Worm (Caenorhabditis elegans) whole organism, midembryonic: Measurements from ENCODE around the gene oac-38.

Experiments
- T22C8.4 ChIP-seq: fragments of 200-800 bp; sonication (Bioruptor generic); IDR thresholded peaks from 2 replicates; pipeline ENCODE4 v1.3.6; 2022; ENCODE audit warnings: missing genetic modification characterization, missing compliant biosample characterization
- cog-1 ChIP-seq: sonication (generic microtip); optimal IDR thresholded peaks from 2 replicates; lab custom pipeline; 2016; ENCODE audit warnings: missing genetic modification characterization, missing compliant biosample characterization
- flt-1 ChIP-seq: fragments of 200-800 bp; sonication (Bioruptor generic); IDR thresholded peaks from 2 replicates; pipeline ENCODE4 v1.3.6; 2022; ENCODE audit warnings: missing genetic modification characterization, missing compliant biosample characterization
- klf-2 ChIP-seq: fragments of 200-800 bp; sonication (Bioruptor generic); conservative IDR thresholded peaks from 2 replicates; pipeline ENCODE4 v1.3.6; 2022; ENCODE audit warnings: missing genetic modification reagents, missing genetic modification characterization, missing compliant biosample characterization
- med-1 ChIP-seq: sonication (generic microtip); optimal IDR thresholded peaks from 2 replicates; lab custom pipeline; 2017; ENCODE audit warnings: missing genetic modification characterization, mild to moderate bottlenecking, missing compliant biosample characterization, antibody characterized with exemption, missing genetic modification reagents; ENCODE audit not compliant: insufficient read depth
- ref-1 ChIP-seq: fragments of 200-800 bp; sonication (Bioruptor generic); conservative IDR thresholded peaks from 2 replicates; pipeline ENCODE4 v1.3.6; 2022; ENCODE audit warnings: missing genetic modification reagents, missing genetic modification characterization, missing compliant biosample characterization
- tab-1 ChIP-seq: fragments of 200-800 bp; sonication (Bioruptor generic); IDR thresholded peaks from 2 replicates; pipeline ENCODE4 v1.3.6; 2022; ENCODE audit warnings: missing genetic modification characterization, missing compliant biosample characterization
- ztf-23 ChIP-seq: fragments of 200-800 bp; sonication (Bioruptor generic); IDR thresholded peaks from 2 replicates; pipeline ENCODE4 v1.3.6; 2022; ENCODE audit warnings: missing genetic modification reagents, missing genetic modification characterization, missing compliant biosample characterization
- ztf-29 ChIP-seq: fragments of 200-800 bp; sonication (Bioruptor generic); IDR thresholded peaks from 2 replicates; pipeline ENCODE4 v1.3.6; 2022; ENCODE audit warnings: missing genetic modification reagents, missing genetic modification characterization, missing compliant biosample characterization

The oac-38 gene

ce11 chrIV:14123956-14124355 lies 29.2 kb downstream of the oac-38 start, which contains the start of gene nkcc-1:
Gene nkcc-1 (minus strand): TSS chrIV:14124056.
- TF ChIP-seq ref-1 (GFP tag; lab: Robert Waterston, UW), result no peak
- no peak for TF ChIP-seq med-1 (GFP tag; lab: Kevin White, UChicago)

ce11 chrIV:14119327-14119726 lies 33.8 kb downstream of the oac-38 start:
- TF ChIP-seq ref-1 (GFP tag; lab: Robert Waterston, UW) (no peak), cog-1 (tag; lab: Kevin White, UChicago) (no peak), ztf-23 (GFP tag; lab: Robert Waterston, UW) (no peak)

ce11 chrIV:14115556-14115955 lies 37.6 kb downstream of the oac-38 start:
- TF ChIP-seq T22C8.4 (GFP tag; lab: Robert Waterston, UW), result no peak

ce11 chrIV:14115045-14115444 lies 38.1 kb downstream of the oac-38 start:
- TF ChIP-seq tab-1 (GFP tag; lab: Robert Waterston, UW), result no peak
- TF ChIP-seq cog-1 (tag; lab: Kevin White, UChicago), result no peak
- no peak for TF ChIP-seq med-1 (GFP tag; lab: Kevin White, UChicago)
- no peak for TF ChIP-seq klf-2 (GFP tag; lab: Robert Waterston, UW)
- no peak for TF ChIP-seq ref-1 (GFP tag; lab: Robert Waterston, UW)
- TF ChIP-seq T22C8.4 (GFP tag; lab: Robert Waterston, UW), result no peak
- no peak for TF ChIP-seq ztf-23 (GFP tag; lab: Robert Waterston, UW)
- TF ChIP-seq flt-1 (GFP tag; lab: Robert Waterston, UW), result no peak
- no peak for TF ChIP-seq ztf-29 (GFP tag; lab: Robert Waterston, UW)

- TF ChIP-seq med-1 (GFP tag; lab: Kevin White, UChicago) (no peak), ztf-29 (GFP tag; lab: Robert Waterston, UW) (no peak), flt-1 (GFP tag; lab: Robert Waterston, UW) (no peak), T22C8.4 (GFP tag; lab: Robert Waterston, UW) (no peak), klf-2 (GFP tag; lab: Robert Waterston, UW) (no peak), tab-1 (GFP tag; lab: Robert Waterston, UW) (no peak), ref-1 (GFP tag; lab: Robert Waterston, UW) (no peak), cog-1 (tag; lab: Kevin White, UChicago) (no peak), ztf-23 (GFP tag; lab: Robert Waterston, UW) (no peak)
These were observed 38.8 kb downstream of the oac-38 start for ce11 chrIV:14114357-14114756.

ce11 chrIV:14113621-14114020 lies 39.5 kb downstream of the oac-38 start:
- TF ChIP-seq tab-1 (GFP tag; lab: Robert Waterston, UW) (no peak), T22C8.4 (GFP tag; lab: Robert Waterston, UW) (no peak), ztf-29 (GFP tag; lab: Robert Waterston, UW) (no peak), ztf-23 (GFP tag; lab: Robert Waterston, UW) (no peak), ref-1 (GFP tag; lab: Robert Waterston, UW) (no peak), med-1 (GFP tag; lab: Kevin White, UChicago) (no peak), cog-1 (tag; lab: Kevin White, UChicago) (no peak), klf-2 (GFP tag; lab: Robert Waterston, UW) (no peak), flt-1 (GFP tag; lab: Robert Waterston, UW) (no peak)

ce11 chrIV:14107647-14108046 lies 45.5 kb downstream of the oac-38 start:
- TF ChIP-seq ztf-29 (GFP tag; lab: Robert Waterston, UW) (no peak), ref-1 (GFP tag; lab: Robert Waterston, UW) (no peak), ztf-23 (GFP tag; lab: Robert Waterston, UW) (no peak), tab-1 (GFP tag; lab: Robert Waterston, UW) (no peak), flt-1 (GFP tag; lab: Robert Waterston, UW) (no peak), klf-2 (GFP tag; lab: Robert Waterston, UW) (no peak)

ce11 chrIV:14106274-14106673 lies 46.9 kb downstream of the oac-38 start, which contains the start of gene ins-34:
Gene ins-34 (plus strand): TSS chrIV:14106574.
- TF ChIP-seq med-1 (GFP tag; lab: Kevin White, UChicago), result no peak
- no peak for TF ChIP-seq ztf-29 (GFP tag; lab: Robert Waterston, UW)
- TF ChIP-seq cog-1 (tag; lab: Kevin White, UChicago), result no peak
- TF ChIP-seq ztf-23 (GFP tag; lab: Robert Waterston, UW), result no peak
- TF ChIP-seq klf-2 (GFP tag; lab: Robert Waterston, UW), result no peak
- no peak for TF ChIP-seq tab-1 (GFP tag; lab: Robert Waterston, UW)

- TF ChIP-seq ztf-23 (GFP tag; lab: Robert Waterston, UW) (no peak), T22C8.4 (GFP tag; lab: Robert Waterston, UW) (no peak)
These were observed 48.4 kb downstream of the oac-38 start for ce11 chrIV:14104745-14105144.

- TF ChIP-seq T22C8.4 (GFP tag; lab: Robert Waterston, UW) (no peak), ztf-23 (GFP tag; lab: Robert Waterston, UW) (no peak), ztf-29 (GFP tag; lab: Robert Waterston, UW) (no peak), tab-1 (GFP tag; lab: Robert Waterston, UW) (no peak), flt-1 (GFP tag; lab: Robert Waterston, UW) (no peak), med-1 (GFP tag; lab: Kevin White, UChicago) (no peak), klf-2 (GFP tag; lab: Robert Waterston, UW) (no peak), cog-1 (tag; lab: Kevin White, UChicago) (no peak), ref-1 (GFP tag; lab: Robert Waterston, UW) (no peak)
These were observed 50.1 kb downstream of the oac-38 start, which contains the start of gene F52B11.5 for ce11 chrIV:14103054-14103453. Gene F52B11.5 (minus strand): TSS chrIV:14103231.
